Fruit fly (Drosophila melanogaster) whole organism, embryonic: ENCODE results near the gene CG9550.
A peak's percentile ranks its signal among the peaks of the same experiment; 100 is the strongest.

Source experiments
- Antp ChIP-seq: fragments of 200-800 bp; sonication (Bioruptor generic); optimal IDR thresholded peaks from 3 replicates; lab custom pipeline; 2016; ENCODE audit warnings: missing biosample characterization, missing genetic modification characterization
- CG10147 ChIP-seq: fragments of 200-800 bp; sonication (Bioruptor generic); optimal IDR thresholded peaks from 2 replicates; lab custom pipeline; 2019; ENCODE audit warnings: missing biosample characterization, mild to moderate bottlenecking, missing genetic modification characterization, moderate library complexity
- CG10267 ChIP-seq: fragments of 200-800 bp; sonication (Bioruptor generic); optimal IDR thresholded peaks from 2 replicates; lab custom pipeline; 2018; ENCODE audit warnings: missing biosample characterization, mild to moderate bottlenecking, missing genetic modification characterization, moderate library complexity
- CG11723 ChIP-seq: fragments of 200-800 bp; sonication (Bioruptor generic); optimal IDR thresholded peaks from 2 replicates; lab custom pipeline; 2017; ENCODE audit warnings: missing biosample characterization, mild to moderate bottlenecking, missing genetic modification characterization
- CG12219 ChIP-seq: fragments of 200-800 bp; sonication (Bioruptor generic); optimal IDR thresholded peaks from 3 replicates; lab custom pipeline; 2018; ENCODE audit warnings: missing biosample characterization, mild to moderate bottlenecking, missing genetic modification characterization
- CG12769 ChIP-seq: fragments of 200-800 bp; sonication (Bioruptor generic); optimal IDR thresholded peaks from 2 replicates; lab custom pipeline; 2019; ENCODE audit warnings: missing biosample characterization, mild to moderate bottlenecking, missing genetic modification characterization, moderate library complexity
- CG15011 ChIP-seq: fragments of 200-800 bp; sonication (Bioruptor generic); optimal IDR thresholded peaks from 3 replicates; lab custom pipeline; 2018; ENCODE audit warnings: missing biosample characterization, mild to moderate bottlenecking, missing genetic modification characterization
- CG16779 ChIP-seq: fragments of 200-800 bp; sonication (Bioruptor generic); IDR thresholded peaks from 2 replicates; pipeline ENCODE4 v1.3.6; 2022; ENCODE audit warnings: missing biosample characterization, missing genetic modification characterization
- CG17802 ChIP-seq: fragments of 200-800 bp; sonication (Bioruptor generic); optimal IDR thresholded peaks from 2 replicates; lab custom pipeline; 2018; ENCODE audit warnings: missing biosample characterization, mild to moderate bottlenecking, missing genetic modification characterization, moderate library complexity
- CG31441 ChIP-seq: fragments of 200-800 bp; sonication (Bioruptor generic); IDR thresholded peaks from 2 replicates; pipeline ENCODE4 v1.3.6; 2022; ENCODE audit warnings: missing biosample characterization, missing genetic modification characterization
- CG3281 ChIP-seq: fragments of 200-800 bp; sonication (Bioruptor generic); optimal IDR thresholded peaks from 3 replicates; lab custom pipeline; 2017; ENCODE audit warnings: missing biosample characterization, mild to moderate bottlenecking, missing genetic modification characterization
- CG34376 ChIP-seq: fragments of 200-800 bp; sonication (Bioruptor generic); optimal IDR thresholded peaks from 2 replicates; lab custom pipeline; 2018; ENCODE audit warnings: missing biosample characterization, mild to moderate bottlenecking, missing genetic modification characterization
- CG34422 ChIP-seq: fragments of 200-800 bp; sonication (Bioruptor generic); IDR thresholded peaks from 3 replicates; pipeline ENCODE4 v1.3.6; 2022; ENCODE audit warnings: missing biosample characterization, missing genetic modification characterization
- CG3995 ChIP-seq: fragments of 200-800 bp; sonication (Bioruptor generic); optimal IDR thresholded peaks from 3 replicates; lab custom pipeline; 2016; ENCODE audit warnings: missing biosample characterization, missing genetic modification characterization
- CG42726 ChIP-seq: fragments of 200-800 bp; sonication (Bioruptor generic); IDR thresholded peaks from 2 replicates; pipeline ENCODE4 v1.3.6; 2022; ENCODE audit warnings: missing biosample characterization, missing genetic modification characterization; ENCODE audit not compliant: partially characterized antibody
- CG4360 ChIP-seq: fragments of 200-800 bp; sonication (Bioruptor generic); IDR thresholded peaks from 2 replicates; pipeline ENCODE4 v1.3.6; 2022; ENCODE audit warnings: missing biosample characterization, missing genetic modification characterization
- CG4707 ChIP-seq: fragments of 200-800 bp; sonication (Bioruptor generic); optimal IDR thresholded peaks from 2 replicates; lab custom pipeline; 2018; ENCODE audit warnings: missing biosample characterization, mild to moderate bottlenecking, missing genetic modification characterization, moderate library complexity
- CG6254 ChIP-seq: fragments of 200-800 bp; sonication (Bioruptor generic); optimal IDR thresholded peaks from 3 replicates; lab custom pipeline; 2017; ENCODE audit warnings: mild to moderate bottlenecking, missing biosample characterization, missing genetic modification reagents, missing genetic modification characterization
- CG7372 ChIP-seq: fragments of 200-800 bp; sonication (Bioruptor generic); IDR thresholded peaks from 2 replicates; pipeline ENCODE4 v1.3.6; 2022; ENCODE audit warnings: missing biosample characterization, missing genetic modification characterization
- CG7745 ChIP-seq: fragments of 200-800 bp; sonication (Bioruptor generic); optimal IDR thresholded peaks from 2 replicates; lab custom pipeline; 2018; ENCODE audit warnings: missing biosample characterization, mild to moderate bottlenecking, missing genetic modification characterization, moderate library complexity
- CG8359 ChIP-seq: fragments of 200-800 bp; sonication (Bioruptor generic); optimal IDR thresholded peaks from 2 replicates; lab custom pipeline; 2017; ENCODE audit warnings: missing biosample characterization, mild to moderate bottlenecking, missing genetic modification characterization, borderline replicate concordance
- CG8924 ChIP-seq: fragments of 200-800 bp; optimal IDR thresholded peaks from 3 replicates; lab custom pipeline; 2019; ENCODE audit warnings: missing biosample characterization, mild to moderate bottlenecking, missing genetic modification characterization, moderate library complexity
- Chrac-16 ChIP-seq: fragments of 200-800 bp; sonication (Bioruptor generic); optimal IDR thresholded peaks from 3 replicates; lab custom pipeline; 2016; ENCODE audit warnings: missing biosample characterization, missing genetic modification characterization
- D19B ChIP-seq: fragments of 200-800 bp; sonication (Bioruptor generic); optimal IDR thresholded peaks from 2 replicates; lab custom pipeline; 2017; ENCODE audit warnings: missing biosample characterization, mild to moderate bottlenecking, missing genetic modification characterization
- Dek ChIP-seq: fragments of 200-800 bp; sonication (Bioruptor generic); optimal IDR thresholded peaks from 3 replicates; lab custom pipeline; 2019; ENCODE audit warnings: missing biosample characterization, mild to moderate bottlenecking, missing genetic modification characterization, moderate library complexity
- ERR ChIP-seq: fragments of 200-800 bp; sonication (Bioruptor generic); optimal IDR thresholded peaks from 2 replicates; lab custom pipeline; 2016; ENCODE audit warnings: missing biosample characterization, missing genetic modification characterization
- Elba2 ChIP-seq: fragments of 200-800 bp; sonication (Bioruptor generic); optimal IDR thresholded peaks from 3 replicates; lab custom pipeline; 2016; ENCODE audit warnings: missing biosample characterization, missing genetic modification characterization
- Ets65A ChIP-seq: fragments of 200-800 bp; sonication (Bioruptor generic); peaks from one replicate; lab custom pipeline; 2016; ENCODE audit warnings: missing biosample characterization, missing genetic modification characterization
- H2.0 ChIP-seq: fragments of 200-800 bp; sonication (Bioruptor generic); IDR thresholded peaks from 2 replicates; pipeline ENCODE4 v1.3.6; 2022; ENCODE audit warnings: missing biosample characterization, missing genetic modification characterization
- HHEX ChIP-seq: fragments of 200-800 bp; sonication (Bioruptor generic); optimal IDR thresholded peaks from 3 replicates; lab custom pipeline; 2017; ENCODE audit warnings: missing biosample characterization, mild to moderate bottlenecking, missing genetic modification characterization, missing genetic modification reagents
- Hr51 ChIP-seq, 2 experiments: fragments of 200-800 bp; sonication (Bioruptor generic); optimal IDR thresholded peaks; 2 replicates in 1 of 2; 3 replicates in 1 of 2; lab custom pipeline; 2016 to 2018; ENCODE audit warnings: missing biosample characterization in 2 of 2, missing genetic modification characterization in 2 of 2, mild to moderate bottlenecking in 1 of 2, moderate library complexity in 1 of 2
- Hsf ChIP-seq: fragments of 200-800 bp; sonication (Bioruptor generic); optimal IDR thresholded peaks from 3 replicates; lab custom pipeline; 2016; ENCODE audit warnings: missing biosample characterization, missing genetic modification characterization
- NC2α ChIP-seq: fragments of 200-800 bp; sonication (Bioruptor generic); optimal IDR thresholded peaks from 2 replicates; lab custom pipeline; 2016; ENCODE audit warnings: missing biosample characterization, missing genetic modification characterization
- Oaz ChIP-seq: fragments of 200-800 bp; sonication (Bioruptor generic); IDR thresholded peaks from 2 replicates; pipeline ENCODE4 v1.3.6; 2022; ENCODE audit warnings: missing biosample characterization, missing genetic modification characterization
- Ravus ChIP-seq: fragments of 200-800 bp; sonication (Bioruptor generic); IDR thresholded peaks from 2 replicates; pipeline ENCODE4 v1.3.6; 2022; ENCODE audit warnings: missing biosample characterization, missing genetic modification characterization
- abd-A ChIP-seq: fragments of 200-800 bp; sonication (Bioruptor generic); optimal IDR thresholded peaks from 3 replicates; lab custom pipeline; 2019; ENCODE audit warnings: missing biosample characterization, mild to moderate bottlenecking, missing genetic modification characterization, moderate library complexity
- br ChIP-seq: fragments of >200 bp; optimal IDR thresholded peaks from 2 replicates; lab custom pipeline; 2017
- btn ChIP-seq: fragments of 200-800 bp; sonication (Bioruptor generic); optimal IDR thresholded peaks from 2 replicates; lab custom pipeline; 2016; ENCODE audit warnings: missing biosample characterization, missing genetic modification characterization
- emc ChIP-seq: fragments of 200-800 bp; sonication (Bioruptor generic); optimal IDR thresholded peaks from 2 replicates; lab custom pipeline; 2016; ENCODE audit warnings: missing biosample characterization, missing genetic modification characterization
- ken ChIP-seq: fragments of 200-800 bp; sonication (Bioruptor generic); IDR thresholded peaks from 3 replicates; pipeline ENCODE4 v1.3.6; 2022; ENCODE audit warnings: missing biosample characterization, missing genetic modification characterization
- maf-S ChIP-seq: fragments of 200-800 bp; sonication (Bioruptor generic); optimal IDR thresholded peaks from 2 replicates; lab custom pipeline; 2016; ENCODE audit warnings: missing biosample characterization, missing genetic modification characterization
- odd ChIP-seq: fragments of 200-800 bp; sonication (Bioruptor generic); optimal IDR thresholded peaks from 2 replicates; lab custom pipeline; 2017; ENCODE audit warnings: missing biosample characterization, mild to moderate bottlenecking, missing genetic modification characterization
- otp ChIP-seq: fragments of 200-800 bp; sonication (Bioruptor generic); IDR thresholded peaks from 3 replicates; pipeline ENCODE4, ENCODE4 v1.3.6; 2022; ENCODE audit warnings: missing biosample characterization, missing genetic modification characterization
- run ChIP-seq: fragments of 200-800 bp; sonication (Bioruptor generic); optimal IDR thresholded peaks from 3 replicates; lab custom pipeline; 2018; ENCODE audit warnings: missing biosample characterization, mild to moderate bottlenecking, missing genetic modification characterization
- salm ChIP-seq: fragments of 200-800 bp; sonication (Bioruptor generic); optimal IDR thresholded peaks from 2 replicates; lab custom pipeline; 2018; ENCODE audit warnings: missing biosample characterization, mild to moderate bottlenecking, missing genetic modification characterization
- slp2 ChIP-seq: fragments of 200-800 bp; sonication (Bioruptor generic); optimal IDR thresholded peaks from 2 replicates; lab custom pipeline; 2016; ENCODE audit warnings: missing biosample characterization, missing genetic modification characterization
- so ChIP-seq: fragments of 200-800 bp; sonication (Bioruptor generic); IDR thresholded peaks from 3 replicates; pipeline ENCODE4 v1.3.6; 2022; ENCODE audit warnings: missing biosample characterization, missing genetic modification characterization
- tgo ChIP-seq: fragments of 200-800 bp; sonication (Bioruptor generic); IDR thresholded peaks from 3 replicates; pipeline ENCODE4 v1.3.6; 2022; ENCODE audit warnings: missing biosample characterization, missing genetic modification characterization
- unc-4 ChIP-seq: fragments of 200-800 bp; sonication (Bioruptor generic); IDR thresholded peaks from 2 replicates; pipeline ENCODE4 v1.3.6; 2022; ENCODE audit warnings: missing biosample characterization, missing genetic modification characterization; ENCODE audit not compliant: partially characterized antibody
- vvl ChIP-seq: fragments of 200-800 bp; sonication (Bioruptor generic); IDR thresholded peaks from 2 replicates; pipeline ENCODE4 v1.3.6; 2022; ENCODE audit warnings: missing biosample characterization, missing genetic modification characterization
- zen2 ChIP-seq: fragments of 200-800 bp; sonication (Bioruptor generic); IDR thresholded peaks from 3 replicates; pipeline ENCODE4 v1.3.6; 2022; ENCODE audit warnings: missing biosample characterization, missing genetic modification characterization; ENCODE audit not compliant: partially characterized antibody

The CG9550 gene

dm6 chr2L:6488676-6489140 is 8.1 kb upstream of the CG9550 start, which contains the start of the genes KFase and epsilonCOP (continued):
- TF ChIP-seq Oaz (GFP tag; lab: Robert Waterston, UW) (no peak), ERR (GFP tag; lab: Kevin White, UChicago) (peak; percentile 43), so (GFP tag; lab: Robert Waterston, UW) (no peak), unc-4 (GFP tag; lab: Robert Waterston, UW) (peak; percentile 75), br (lab: Kevin White, UChicago) (no peak), Elba2 (GFP tag; lab: Kevin White, UChicago) (peak; percentile 4), H2.0 (peak; percentile 26; the same call in 1 of the 2 replicates), CG34422 (0 out of 3 replicates have a peak, but pooled peaks have one; percentile 28), D19B (GFP tag; lab: Kevin White, UChicago) (peak; percentile 5), salm (tag; lab: Kevin White, UChicago) (no peak), CG3281 (GFP tag; lab: Kevin White, UChicago) (peak; percentile 94), tgo (GFP tag; lab: Robert Waterston, UW) (peak; percentile 56; the same call in 2 of the 3 replicates), CG4707 (GFP tag; lab: Kevin White, UChicago) (no peak), vvl (GFP tag; lab: Robert Waterston, UW) (peak; percentile 67), CG3995 (GFP tag; lab: Kevin White, UChicago) (peak; percentile 53), odd (GFP tag; lab: Kevin White, UChicago) (peak; percentile 18), CG7745 (tag; lab: Kevin White, UChicago) (peak; percentile 95), maf-S (GFP tag; lab: Kevin White, UChicago) (peak; percentile 52), Ravus (GFP tag; lab: Robert Waterston, UW) (no peak), Hr51 (GFP tag; optimal IDR thresholded peaks at IDR 0.05; lab: Kevin White, UChicago) (peak; percentile 56 to 61), CG10147 (GFP tag; lab: Kevin White, UChicago) (peak; percentile 40), CG31441 (GFP tag; lab: Robert Waterston, UW) (peak; percentile 64), zen2 (GFP tag; lab: Robert Waterston, UW) (peak; percentile 59; the same call in 2 of the 3 replicates), ken (0 out of 3 replicates have a peak, but pooled peaks have one; percentile 38), CG8359 (no peak), CG8924 (tag; lab: Kevin White, UChicago) (peak; percentile 48), NC2α (GFP tag; lab: Kevin White, UChicago) (no peak), Hsf (GFP tag; lab: Kevin White, UChicago) (peak; percentile 71), CG15011 (GFP tag; lab: Kevin White, UChicago) (peak; percentile 45), btn (GFP tag; lab: Kevin White, UChicago) (no peak), CG12769 (tag; lab: Kevin White, UChicago) (no peak), Chrac-16 (GFP tag; lab: Kevin White, UChicago) (peak; percentile 35), Antp (peak; percentile 16), otp (GFP tag; lab: Robert Waterston, UW) (no peak), HHEX (GFP tag; lab: Kevin White, UChicago) (peak; percentile 33), emc (peak; percentile 6), CG34376 (GFP tag; lab: Kevin White, UChicago) (peak; percentile 47), CG11723 (no peak), CG12219 (no peak), abd-A (tag; lab: Kevin White, UChicago) (no peak), CG17802 (tag; lab: Kevin White, UChicago) (no peak), Ets65A (GFP tag; lab: Kevin White, UChicago) (peak; percentile 95), CG6254 (GFP tag; lab: Kevin White, UChicago) (peak; percentile 36), slp2 (no peak), CG10267 (tag; lab: Kevin White, UChicago) (peak; percentile 95), CG4360 (no peak), Dek (tag; lab: Kevin White, UChicago) (peak; percentile 57), CG7372 (GFP tag; lab: Robert Waterston, UW) (no peak), CG16779 (GFP tag; lab: Robert Waterston, UW) (no peak), CG42726 (peak; percentile 40; the same call in 1 of the 2 replicates), run (tag; lab: Kevin White, UChicago) (no peak)
